Worm (Caenorhabditis elegans) whole organism, L1 larva: ENCODE measurements around the gene C48B4.12.

Experiments used
- F16B12.6 ChIP-seq: fragments of 150-350 bp; optimal IDR thresholded peaks from 2 replicates; lab custom pipeline; 2014; ENCODE audit warnings: missing biosample characterization, missing genetic modification characterization
- aha-1 ChIP-seq: fragments of 150-350 bp; optimal IDR thresholded peaks from 2 replicates; lab custom pipeline; 2014; ENCODE audit warnings: missing biosample characterization, missing genetic modification characterization
- aly-2 ChIP-seq: fragments of 150-350 bp; optimal IDR thresholded peaks from 2 replicates; lab custom pipeline; 2014; ENCODE audit warnings: missing biosample characterization, missing genetic modification characterization
- blmp-1 ChIP-seq: fragments of 150-350 bp; optimal IDR thresholded peaks from 2 replicates; lab custom pipeline; 2014; ENCODE audit warnings: missing biosample characterization, missing genetic modification characterization
- ceh-82 ChIP-seq, 3 experiments: fragments of 150-350 bp in 1 of 3; sonication (generic microtip) in 2 of 3; optimal IDR thresholded peaks; 2 replicates each; lab custom pipeline; 2014 to 2017; ENCODE audit warnings: missing biosample characterization in 3 of 3, missing genetic modification characterization in 3 of 3
- dpl-1 ChIP-seq, 3 experiments: fragments of 150-350 bp in 2 of 3; sonication (generic microtip) in 1 of 3; optimal IDR thresholded peaks; 2 replicates each; lab custom pipeline; 2014 to 2017; ENCODE audit warnings: missing biosample characterization in 3 of 3, missing genetic modification characterization in 3 of 3, missing genetic modification reagents in 3 of 3
- efl-1 ChIP-seq, 4 experiments: fragments of 150-350 bp; optimal IDR thresholded peaks in 3 of 4; peaks in 1 of 4; 1 replicate in 1 of 4; 2 replicates in 3 of 4; lab custom pipeline; 2014; ENCODE audit warnings: missing biosample characterization in 2 of 4, missing genetic modification characterization in 2 of 4, missing genetic modification reagents in 2 of 4
- egl-13 ChIP-seq: sonication (generic microtip); optimal IDR thresholded peaks from 2 replicates; lab custom pipeline; 2016; ENCODE audit warnings: missing genotype, missing genetic modification reagents, missing genetic modification characterization, missing compliant biosample characterization
- egl-27 ChIP-seq, 2 experiments: fragments of 150-350 bp in 1 of 2; sonication (generic microtip); optimal IDR thresholded peaks; 3 replicates each; lab custom pipeline; 2017 to 2018; ENCODE audit warnings: missing biosample characterization in 2 of 2, missing genetic modification characterization in 2 of 2, missing genetic modification reagents in 2 of 2
- elt-2 ChIP-seq: sonication (generic microtip); optimal IDR thresholded peaks from 2 replicates; lab custom pipeline; 2016; ENCODE audit warnings: missing genetic modification characterization, mild to moderate bottlenecking, inconsistent platforms, missing compliant biosample characterization, missing genetic modification reagents
- fkh-10 ChIP-seq: sonication (generic microtip); optimal IDR thresholded peaks from 2 replicates; lab custom pipeline; 2017; ENCODE audit warnings: missing biosample characterization, missing genetic modification reagents, missing genetic modification characterization
- fkh-8 ChIP-seq: sonication (generic microtip); optimal IDR thresholded peaks from 2 replicates; lab custom pipeline; 2016; ENCODE audit warnings: mild to moderate bottlenecking, missing genetic modification characterization, missing compliant biosample characterization
- grh-1 ChIP-seq: fragments of 200-800 bp; sonication (Bioruptor generic); IDR thresholded peaks from 2 replicates; pipeline ENCODE4 v1.3.6; 2022; ENCODE audit warnings: missing genetic modification reagents, missing genetic modification characterization, missing compliant biosample characterization
- lin-13 ChIP-seq: fragments of 150-350 bp; optimal IDR thresholded peaks from 2 replicates; lab custom pipeline; 2014; ENCODE audit warnings: missing biosample characterization, missing genetic modification reagents, missing genetic modification characterization
- lin-15B ChIP-seq: fragments of 150-350 bp; sonication (generic microtip); optimal IDR thresholded peaks from 3 replicates; lab custom pipeline; 2014; ENCODE audit warnings: missing biosample characterization, missing genetic modification characterization
- lin-35 ChIP-seq, 2 experiments: fragments of 150-350 bp; optimal IDR thresholded peaks; 2 replicates each; lab custom pipeline; 2014; ENCODE audit warnings: missing biosample characterization in 2 of 2, missing genetic modification characterization in 2 of 2, missing genetic modification reagents in 2 of 2
- lin-39 ChIP-seq: fragments of 150-350 bp; optimal IDR thresholded peaks from 2 replicates; lab custom pipeline; 2014; ENCODE audit warnings: missing biosample characterization, missing genetic modification reagents, missing genetic modification characterization
- lsy-2 ChIP-seq, 2 experiments: fragments of 150-350 bp; optimal IDR thresholded peaks; 2 replicates each; lab custom pipeline; 2014; ENCODE audit warnings: missing biosample characterization in 2 of 2, missing genetic modification characterization in 2 of 2
- mab-9 ChIP-seq: fragments of 200-800 bp; sonication (Bioruptor generic); IDR thresholded peaks from 2 replicates; pipeline ENCODE4 v1.3.6; 2022; ENCODE audit warnings: missing genetic modification reagents, missing genetic modification characterization, missing compliant biosample characterization
- mdl-1 ChIP-seq, 2 experiments: fragments of 150-350 bp; optimal IDR thresholded peaks; 2 replicates each; lab custom pipeline; 2014 to 2017; ENCODE audit warnings: missing biosample characterization in 2 of 2, missing genetic modification characterization in 2 of 2, inconsistent platforms in 1 of 2
- mep-1 ChIP-seq: fragments of 150-350 bp; optimal IDR thresholded peaks from 2 replicates; lab custom pipeline; 2014; ENCODE audit warnings: missing biosample characterization, missing genetic modification characterization
- nhr-19 ChIP-seq: fragments of 200-800 bp; sonication (Bioruptor generic); conservative IDR thresholded peaks from 2 replicates; pipeline ENCODE4 v1.3.6; 2022; ENCODE audit warnings: missing genetic modification characterization, missing compliant biosample characterization
- nhr-20 ChIP-seq: sonication (generic microtip); optimal IDR thresholded peaks from 2 replicates; lab custom pipeline; 2016; ENCODE audit warnings: mild to moderate bottlenecking, missing genetic modification characterization, missing compliant biosample characterization
- nhr-28 ChIP-seq: fragments of 150-350 bp; optimal IDR thresholded peaks from 2 replicates; lab custom pipeline; 2014; ENCODE audit warnings: missing biosample characterization, missing genetic modification characterization
- nhr-47 ChIP-seq: sonication (generic microtip); optimal IDR thresholded peaks from 2 replicates; lab custom pipeline; 2016; ENCODE audit warnings: mild to moderate bottlenecking, missing genetic modification characterization, moderate library complexity, missing compliant biosample characterization
- nhr-77 ChIP-seq: fragments of 150-350 bp; optimal IDR thresholded peaks from 2 replicates; lab custom pipeline; 2014; ENCODE audit warnings: missing biosample characterization, missing genetic modification characterization
- nhr-85 ChIP-seq: sonication (generic microtip); peaks from one replicate; lab custom pipeline; 2016; ENCODE audit warnings: missing genetic modification characterization, inconsistent platforms, missing compliant biosample characterization
- rnt-1 ChIP-seq: sonication (generic microtip); optimal IDR thresholded peaks from 2 replicates; lab custom pipeline; 2016; ENCODE audit warnings: mild to moderate bottlenecking, missing genetic modification characterization, moderate library complexity, missing compliant biosample characterization
- skn-1 ChIP-seq: fragments of 150-350 bp; optimal IDR thresholded peaks from 2 replicates; lab custom pipeline; 2014; ENCODE audit warnings: missing biosample characterization, missing genetic modification characterization
- snu-23 ChIP-seq: sonication (generic microtip); optimal IDR thresholded peaks from 2 replicates; lab custom pipeline; 2016; ENCODE audit warnings: missing genetic modification characterization, missing compliant biosample characterization
- sox-4 ChIP-seq: sonication (generic microtip); optimal IDR thresholded peaks from 2 replicates; lab custom pipeline; 2016; ENCODE audit warnings: missing genetic modification characterization, missing compliant biosample characterization
- swsn-7 ChIP-seq: sonication (generic microtip); optimal IDR thresholded peaks from 2 replicates; lab custom pipeline; 2016; ENCODE audit warnings: missing genetic modification characterization, missing compliant biosample characterization
- tbx-2 ChIP-seq: sonication (generic microtip); optimal IDR thresholded peaks from 2 replicates; lab custom pipeline; 2016; ENCODE audit warnings: missing genetic modification characterization, missing compliant biosample characterization
- unc-98 ChIP-seq: fragments of 200-800 bp; sonication (Bioruptor generic); IDR thresholded peaks from 2 replicates; pipeline ENCODE4 v1.3.6; 2022; ENCODE audit warnings: missing genetic modification characterization, missing compliant biosample characterization
- zag-1 ChIP-seq: fragments of 150-350 bp; optimal IDR thresholded peaks from 2 replicates; lab custom pipeline; 2014; ENCODE audit warnings: missing biosample characterization, missing genetic modification characterization
- ztf-11 ChIP-seq, 2 experiments: sonication (generic microtip); optimal IDR thresholded peaks; 2 replicates each; lab custom pipeline; 2016 to 2017; ENCODE audit warnings: missing genetic modification characterization in 2 of 2, missing biosample characterization in 1 of 2, missing compliant biosample characterization in 1 of 2

Gene C48B4.12

ce11 chrIII:9590212-9590611, 6.9 kb upstream of the C48B4.12 start:
- TF ChIP-seq nhr-77 (no peak), mdl-1 (tag; optimal IDR thresholded peaks at IDR 0.05; lab: Kevin White, UChicago) (peak in 1 of 2 experiments; percentile 2), elt-2 (tag; lab: Kevin White, UChicago) (peak; percentile 83)

ce11 chrIII:9592118-9592517, 5.0 kb upstream of the C48B4.12 start, which contains the start of gene acox-1.5:
acox-1.5 (minus strand) TSS chrIII:9592192.
- no peak for TF ChIP-seq mab-9
- peak; percentile 35 for TF ChIP-seq elt-2 (tag; lab: Kevin White, UChicago)
- no peak for TF ChIP-seq ceh-82 (tag; optimal IDR thresholded peaks at IDR 0.05; lab: Kevin White, UChicago)
- TF ChIP-seq nhr-20 (tag; lab: Kevin White, UChicago), result no peak

ce11 chrIII:9595563-9595962, 1.6 kb upstream of the C48B4.12 start, which contains the start of gene rom-2:
rom-2 (minus strand) TSS chrIII:9595663.
- TF ChIP-seq zag-1 (tag; lab: Kevin White, UChicago), result no peak
- TF ChIP-seq mep-1 (tag; lab: Kevin White, UChicago), result no peak
- no peak for TF ChIP-seq egl-27 (tag; optimal IDR thresholded peaks at IDR 0.05; lab: Kevin White, UChicago)
- no peak for TF ChIP-seq tbx-2 (tag; lab: Kevin White, UChicago)
- TF ChIP-seq nhr-47 (tag; lab: Kevin White, UChicago), result no peak
- no peak for TF ChIP-seq sox-4 (tag; lab: Kevin White, UChicago)
- no peak for TF ChIP-seq fkh-8 (tag; lab: Kevin White, UChicago)
- TF ChIP-seq grh-1 (GFP tag; lab: Robert Waterston, UW), result no peak
- TF ChIP-seq nhr-85 (tag; lab: Kevin White, UChicago), result no peak
- TF ChIP-seq egl-13, result no peak
- no peak for TF ChIP-seq nhr-28 (tag; lab: Kevin White, UChicago)

- no peak for TF ChIP-seq aly-2 (tag; lab: Kevin White, UChicago)
Observed at ce11 chrIII:9598168-9598567, 1.0 kb downstream of the C48B4.12 start, which contains the start of gene F58A4.1. F58A4.1 (plus strand) TSS chrIII:9598468.

- TF ChIP-seq fkh-10 (GFP tag; lab: Kevin White, UChicago) (no peak), efl-1 (optimal IDR thresholded peaks at IDR 0.05; lab: Kevin White, UChicago) (peak in 1 of 2 experiments; percentile 79), efl-1 (GFP tag; optimal IDR thresholded peaks at IDR 0.05 in 1 of 2; lab: Kevin White, UChicago) (peak in 1 of 2 experiments; percentile 19)
Observed at ce11 chrIII:9600645-9601044, 3.5 kb downstream of the C48B4.12 start, which contains the start of gene F58A4.2. F58A4.2 (minus strand) TSS chrIII:9600745.

ce11 chrIII:9608650-9609049, 11.5 kb downstream of the C48B4.12 start, which contains the start of gene clec-161:
clec-161 (minus strand) TSS chrIII:9608750.
- no peak for TF ChIP-seq egl-27 (tag; optimal IDR thresholded peaks at IDR 0.05; lab: Kevin White, UChicago)
- TF ChIP-seq, all 84 proteins: peak for 0

ce11 chrIII:9612097-9612496, 15.0 kb downstream of the C48B4.12 start, which contains the start of gene bbs-4:
bbs-4 (minus strand) TSS chrIII:9612197.
- TF ChIP-seq fkh-8 (tag; lab: Kevin White, UChicago) (peak; percentile 54), aly-2 (tag; lab: Kevin White, UChicago) (no peak)

- TF ChIP-seq snu-23 (peak; percentile 43), rnt-1 (tag; lab: Kevin White, UChicago) (peak; percentile 40), dpl-1 (GFP tag; optimal IDR thresholded peaks at IDR 0.05; lab: Kevin White, UChicago) (peak; percentile 81 to 91 (median 86)), tbx-2 (tag; lab: Kevin White, UChicago) (peak; percentile 19), skn-1 (tag; lab: Kevin White, UChicago) (peak; percentile 12), lsy-2 (tag; optimal IDR thresholded peaks at IDR 0.05; lab: Kevin White, UChicago) (peak; percentile 28 to 76), blmp-1 (tag; lab: Kevin White, UChicago) (peak; percentile 7), lin-13 (no peak), nhr-85 (tag; lab: Kevin White, UChicago) (peak; percentile 76), nhr-20 (tag; lab: Kevin White, UChicago) (peak; percentile 31), lin-39 (tag; lab: Kevin White, UChicago) (no peak), swsn-7 (tag; lab: Kevin White, UChicago) (peak; percentile 7), aha-1 (tag; lab: Kevin White, UChicago) (no peak), nhr-19 (GFP tag; lab: Robert Waterston, UW) (no peak; the same call in 1 of the 2 replicates), nhr-47 (tag; lab: Kevin White, UChicago) (peak; percentile 24), F16B12.6 (tag; lab: Kevin White, UChicago) (peak; percentile 48), mep-1 (tag; lab: Kevin White, UChicago) (peak; percentile 30), ztf-11 (tag; optimal IDR thresholded peaks at IDR 0.05; lab: Kevin White, UChicago) (peak in 1 of 2 experiments; percentile 2), unc-98 (GFP tag; lab: Robert Waterston, UW) (no peak), lin-15B (tag; lab: Kevin White, UChicago) (peak; percentile 32), lin-35 (GFP tag; optimal IDR thresholded peaks at IDR 0.05; lab: Kevin White, UChicago) (peak; percentile 82 to 94), efl-1 (optimal IDR thresholded peaks at IDR 0.05; lab: Kevin White, UChicago) (peak; percentile 88 to 90), efl-1 (GFP tag; optimal IDR thresholded peaks at IDR 0.05 in 1 of 2; lab: Kevin White, UChicago) (peak; percentile 90 to 99)
Observed at ce11 chrIII:9614211-9614610, 17.1 kb downstream of the C48B4.12 start, which contains the start of the genes pri-1 and F58A4.6. pri-1 (minus strand) TSS chrIII:9614281. F58A4.6 (plus strand) TSS chrIII:9614482.
